Fruit fly (Drosophila melanogaster): ENCODE results near the gene CG42337.
A peak's percentile ranks its signal among the peaks of the same experiment; 100 is the strongest.

CG42337 gene

dm6 chr3L:21194392-21194925, 1.3 kb upstream of the CG42337 start:
- TF ChIP-seq ranshi (GFP tag; IDR thresholded peaks at IDR 0.05) (0 out of 2 replicates have a peak, but pooled peaks have one; percentile 11), Deaf1 (tag; optimal IDR thresholded peaks at IDR 0.05) (peak; percentile 53), kah (GFP tag; optimal IDR thresholded peaks at IDR 0.05) (no peak), btn (GFP tag; optimal IDR thresholded peaks at IDR 0.05) (no peak), sens-2 (GFP tag; IDR thresholded peaks at IDR 0.05) (no peak), nerfin-1 (tag; optimal IDR thresholded peaks at IDR 0.05) (peak; percentile 85), row (GFP tag; IDR thresholded peaks at IDR 0.05) (0 out of 3 replicates have a peak, but pooled peaks have one; percentile 9), eyg (GFP tag; optimal IDR thresholded peaks at IDR 0.05) (no peak), CG10654 (GFP tag; optimal IDR thresholded peaks at IDR 0.05) (no peak), zen2 (GFP tag; IDR thresholded peaks at IDR 0.05; ENCODE audit: partially characterized antibody) (0 out of 3 replicates have a peak, but pooled peaks have one; percentile 8), seq (GFP tag; IDR thresholded peaks at IDR 0.05) (0 out of 2 replicates have a peak, but pooled peaks have one; percentile 22), CG15696 (tag; optimal IDR thresholded peaks at IDR 0.05) (no peak), HmgD (GFP tag; optimal IDR thresholded peaks at IDR 0.05) (no peak), Dek (tag; optimal IDR thresholded peaks at IDR 0.05) (no peak), hbn (GFP tag; IDR thresholded peaks at IDR 0.05; ENCODE audit: partially characterized antibody) (no peak), Hr39 (optimal IDR thresholded peaks at IDR 0.05) (no peak), Hey (tag; optimal IDR thresholded peaks at IDR 0.05) (peak; percentile 29), scrt (GFP tag; optimal IDR thresholded peaks at IDR 0.05) (peak; percentile 2), CG8359 (GFP tag; optimal IDR thresholded peaks at IDR 0.05; ENCODE audit: borderline replicate concordance) (no peak), nom (GFP tag; optimal IDR thresholded peaks at IDR 0.05) (no peak), CG16813 (GFP tag; IDR thresholded peaks at IDR 0.05; ENCODE audit: partially characterized antibody) (no peak), Rfx (GFP tag; IDR thresholded peaks at IDR 0.05) (no peak), sd (tag; optimal IDR thresholded peaks at IDR 0.05) (peak; percentile 65), Hr78 (GFP tag; optimal IDR thresholded peaks at IDR 0.05) (no peak), Med (GFP tag) (peak; percentile 46), ewg (GFP tag; optimal IDR thresholded peaks at IDR 0.05) (peak; percentile 86), CG15514 (GFP tag; optimal IDR thresholded peaks at IDR 0.05) (peak; percentile 12), CG9609 (GFP tag; optimal IDR thresholded peaks at IDR 0.05) (no peak), abd-A (tag; optimal IDR thresholded peaks at IDR 0.05) (peak; percentile 10), onecut (GFP tag; IDR thresholded peaks at IDR 0.05) (peak; percentile 87), CG5180 (GFP tag; optimal IDR thresholded peaks at IDR 0.05) (no peak), sqz (GFP tag; optimal IDR thresholded peaks at IDR 0.05) (peak; percentile 70)

dm6 chr3L:21192024-21192423, 1.1 kb downstream of the CG42337 start:
- TF ChIP-seq CG32532 (GFP tag; IDR thresholded peaks at IDR 0.05) (0 out of 2 replicates have a peak, but pooled peaks have one; percentile 6), cas (GFP tag; IDR thresholded peaks at IDR 0.05) (no peak), Ets97D (GFP tag; optimal IDR thresholded peaks at IDR 0.05) (peak; percentile 67), Deaf1 (tag; optimal IDR thresholded peaks at IDR 0.05) (peak; percentile 28), CG14014 (GFP tag; IDR thresholded peaks at IDR 0.05) (no peak), pho (GFP tag; optimal IDR thresholded peaks at IDR 0.05) (no peak), Fer1 (GFP tag; optimal IDR thresholded peaks at IDR 0.05) (peak; percentile 49), CG17328 (GFP tag; IDR thresholded peaks at IDR 0.05) (0 out of 2 replicates have a peak, but pooled peaks have one; percentile 12), Trl (optimal IDR thresholded peaks at IDR 0.05) (peak; percentile 24 to 25), Trl (GFP tag; optimal IDR thresholded peaks at IDR 0.05) (no peak), CG13296 (GFP tag; optimal IDR thresholded peaks at IDR 0.05) (peak; percentile 35), nom (GFP tag; optimal IDR thresholded peaks at IDR 0.05) (peak; percentile 33), CG43689 (GFP tag; IDR thresholded peaks at IDR 0.05) (no peak), Rfx (GFP tag; IDR thresholded peaks at IDR 0.05) (peak; percentile 31; the same call in 1 of the 2 replicates), CG17385 (GFP tag; optimal IDR thresholded peaks at IDR 0.05) (peak; percentile 38), Dbx (GFP tag; IDR thresholded peaks at IDR 0.05) (0 out of 3 replicates have a peak, but pooled peaks have one; percentile 9), Ada2b (GFP tag; IDR thresholded peaks at IDR 0.05) (no peak), fd3F (GFP tag; optimal IDR thresholded peaks at IDR 0.05) (no peak), CG34376 (GFP tag; optimal IDR thresholded peaks at IDR 0.05) (peak; percentile 65), Med (GFP tag) (peak; percentile 80), onecut (GFP tag; IDR thresholded peaks at IDR 0.05) (peak; percentile 70), CG11398 (GFP tag; optimal IDR thresholded peaks at IDR 0.05) (no peak), scrt (GFP tag; optimal IDR thresholded peaks at IDR 0.05) (peak; percentile 66), CG15514 (GFP tag; optimal IDR thresholded peaks at IDR 0.05) (peak; percentile 32)

Data from whole organism, embryonic.